Worm (Caenorhabditis elegans): ENCODE results near the gene C09B9.1.

The C09B9.1 gene

DNA sequence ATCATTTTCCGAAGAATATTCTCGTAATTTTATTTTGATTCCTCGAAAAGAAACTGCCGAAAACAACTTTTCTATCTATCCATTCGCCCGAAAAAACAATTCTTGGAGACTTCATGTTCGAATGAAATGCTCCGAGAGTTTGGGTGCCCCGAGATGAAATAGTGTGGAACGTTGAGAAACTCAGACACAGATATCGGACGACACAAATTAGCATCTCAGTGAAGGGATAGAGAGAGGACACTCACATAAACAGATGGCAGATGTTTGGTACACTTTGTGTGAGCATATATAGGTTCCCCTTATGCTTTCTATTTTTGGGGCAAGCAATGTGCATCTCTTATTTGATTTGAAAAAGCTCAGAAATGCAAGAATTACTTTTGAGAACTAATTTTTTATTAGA is 41.3 kb downstream of the C09B9.1 start:
- TF ChIP-seq ztf-11 (tag; optimal IDR thresholded peaks at IDR 0.05): no peak
- no peak for TF ChIP-seq mab-5 (tag; optimal IDR thresholded peaks at IDR 0.05)
- TF ChIP-seq ham-2 (GFP tag; optimal IDR thresholded peaks at IDR 0.05): no peak
- TF ChIP-seq mls-2 (tag; optimal IDR thresholded peaks at IDR 0.05): no peak
- TF ChIP-seq ceh-43 (GFP tag; optimal IDR thresholded peaks at IDR 0.05): no peak
- TF ChIP-seq hlh-1 (tag; optimal IDR thresholded peaks at IDR 0.05): peak; percentile 18
- TF ChIP-seq elt-3 (tag; optimal IDR thresholded peaks at IDR 0.05): no peak
- TF ChIP-seq sem-2 (GFP tag; optimal IDR thresholded peaks at IDR 0.05): no peak
- no peak for TF ChIP-seq ceh-83 (GFP tag; optimal IDR thresholded peaks at IDR 0.05)
- no peak for TF ChIP-seq ceh-39 (tag; optimal IDR thresholded peaks at IDR 0.05)
- no peak for TF ChIP-seq bed-3 (GFP tag; optimal IDR thresholded peaks at IDR 0.05)
- no peak for TF ChIP-seq M03D4.4 (tag; optimal IDR thresholded peaks at IDR 0.05)
- TF ChIP-seq elt-1 (tag; optimal IDR thresholded peaks at IDR 0.05; ENCODE audit: borderline replicate concordance, insufficient read depth): no peak
- TF ChIP-seq nhr-12 (tag; optimal IDR thresholded peaks at IDR 0.05): no peak
- TF ChIP-seq cnd-1 (tag; optimal IDR thresholded peaks at IDR 0.05): peak; percentile 84
- no peak for TF ChIP-seq zip-8 (tag; optimal IDR thresholded peaks at IDR 0.05)
- TF ChIP-seq flh-1 (GFP tag; optimal IDR thresholded peaks at IDR 0.05): no peak
- TF ChIP-seq unc-62 (GFP tag; optimal IDR thresholded peaks at IDR 0.05): peak; percentile 36
- no peak for TF ChIP-seq sptf-1 (tag; optimal IDR thresholded peaks at IDR 0.05)
- peak; percentile 59 for TF ChIP-seq unc-120 (tag; optimal IDR thresholded peaks at IDR 0.05; ENCODE audit: poor library complexity, severe bottlenecking)
- TF ChIP-seq lin-32 (GFP tag; optimal IDR thresholded peaks at IDR 0.05): peak; percentile 49
- no peak for TF ChIP-seq unc-39 (tag; optimal IDR thresholded peaks at IDR 0.05)
- no peak for TF ChIP-seq nhr-28 (tag; optimal IDR thresholded peaks at IDR 0.05)
- no peak for TF ChIP-seq drap-1 (GFP tag; optimal IDR thresholded peaks at IDR 0.05)
- no peak for TF ChIP-seq nhr-237 (tag; optimal IDR thresholded peaks at IDR 0.05)
- TF ChIP-seq snpc-4 (tag; optimal IDR thresholded peaks at IDR 0.05): no peak
- no peak for TF ChIP-seq blmp-1 (tag; optimal IDR thresholded peaks at IDR 0.05)
- no peak for TF ChIP-seq nhr-76 (tag; optimal IDR thresholded peaks at IDR 0.05)
- TF ChIP-seq lin-13 (tag; optimal IDR thresholded peaks at IDR 0.05): no peak
- TF ChIP-seq lsy-2 (tag; optimal IDR thresholded peaks at IDR 0.05): no peak
- peak; percentile 63 for TF ChIP-seq nhr-2 (tag; optimal IDR thresholded peaks at IDR 0.05)
- no peak for TF ChIP-seq pha-4 (tag; optimal IDR thresholded peaks at IDR 0.05)
- peak; percentile 13 for TF ChIP-seq mep-1 (tag; optimal IDR thresholded peaks at IDR 0.05)
- TF ChIP-seq ces-1 (GFP tag; optimal IDR thresholded peaks at IDR 0.05): peak; percentile 75
- TF ChIP-seq tbx-8 (GFP tag; optimal IDR thresholded peaks at IDR 0.05): no peak

DNA sequence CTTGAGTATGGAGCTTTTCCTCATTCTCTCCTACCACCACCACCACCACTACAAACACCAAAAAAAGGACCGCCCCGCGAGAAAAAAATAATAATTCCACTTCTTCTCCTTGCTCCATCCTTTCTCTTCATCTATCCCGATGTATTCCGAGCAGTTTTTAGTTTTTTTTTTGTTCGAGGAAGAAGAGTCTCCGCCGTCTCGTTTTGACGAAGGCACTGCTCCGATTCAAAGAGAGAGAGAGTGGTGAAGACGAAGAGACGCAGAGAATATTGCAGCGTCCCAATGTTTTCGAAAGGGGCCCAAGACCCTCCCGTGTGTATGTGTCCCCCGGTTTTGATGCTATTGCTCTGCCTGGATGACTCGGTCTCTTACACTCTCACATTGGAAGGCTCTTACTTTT is 43.5 kb downstream of the C09B9.1 start:
- TF ChIP-seq pha-4 (tag; optimal IDR thresholded peaks at IDR 0.05) (no peak), tbx-8 (GFP tag; optimal IDR thresholded peaks at IDR 0.05) (no peak), unc-120 (tag; optimal IDR thresholded peaks at IDR 0.05; ENCODE audit: poor library complexity, severe bottlenecking) (no peak), elt-3 (tag; optimal IDR thresholded peaks at IDR 0.05) (no peak), snpc-4 (tag; optimal IDR thresholded peaks at IDR 0.05) (no peak), zip-8 (tag; optimal IDR thresholded peaks at IDR 0.05) (no peak), ham-2 (GFP tag; optimal IDR thresholded peaks at IDR 0.05) (no peak), elt-1 (tag; optimal IDR thresholded peaks at IDR 0.05; ENCODE audit: borderline replicate concordance, insufficient read depth) (no peak), nhr-76 (tag; optimal IDR thresholded peaks at IDR 0.05) (no peak), mab-5 (tag; optimal IDR thresholded peaks at IDR 0.05) (no peak), mls-2 (tag; optimal IDR thresholded peaks at IDR 0.05) (no peak), ceh-43 (GFP tag; optimal IDR thresholded peaks at IDR 0.05) (no peak), unc-39 (tag; optimal IDR thresholded peaks at IDR 0.05) (no peak), bed-3 (GFP tag; optimal IDR thresholded peaks at IDR 0.05) (no peak), lin-32 (GFP tag; optimal IDR thresholded peaks at IDR 0.05) (no peak), lin-13 (tag; optimal IDR thresholded peaks at IDR 0.05) (no peak), hlh-1 (tag; optimal IDR thresholded peaks at IDR 0.05) (no peak), ceh-83 (GFP tag; optimal IDR thresholded peaks at IDR 0.05) (no peak)

- TF ChIP-seq flh-1 (GFP tag; optimal IDR thresholded peaks at IDR 0.05) (no peak), ceh-39 (tag; optimal IDR thresholded peaks at IDR 0.05) (no peak), unc-120 (tag; optimal IDR thresholded peaks at IDR 0.05; ENCODE audit: poor library complexity, severe bottlenecking) (no peak), ces-1 (GFP tag; optimal IDR thresholded peaks at IDR 0.05) (no peak), drap-1 (GFP tag; optimal IDR thresholded peaks at IDR 0.05) (no peak), M03D4.4 (tag; optimal IDR thresholded peaks at IDR 0.05) (no peak), cnd-1 (tag; optimal IDR thresholded peaks at IDR 0.05) (no peak), ham-2 (GFP tag; optimal IDR thresholded peaks at IDR 0.05) (no peak), elt-1 (tag; optimal IDR thresholded peaks at IDR 0.05; ENCODE audit: borderline replicate concordance, insufficient read depth) (no peak), elt-3 (tag; optimal IDR thresholded peaks at IDR 0.05) (no peak), nhr-76 (tag; optimal IDR thresholded peaks at IDR 0.05) (no peak), nhr-28 (tag; optimal IDR thresholded peaks at IDR 0.05) (no peak), bed-3 (GFP tag; optimal IDR thresholded peaks at IDR 0.05) (no peak), sptf-1 (tag; optimal IDR thresholded peaks at IDR 0.05) (no peak), blmp-1 (tag; optimal IDR thresholded peaks at IDR 0.05) (no peak), snpc-4 (tag; optimal IDR thresholded peaks at IDR 0.05) (no peak), ceh-83 (GFP tag; optimal IDR thresholded peaks at IDR 0.05) (no peak), pha-4 (tag; optimal IDR thresholded peaks at IDR 0.05) (no peak)
These were observed 45.4 kb downstream of the C09B9.1 start, which contains the start of gene pygo-1 for ce11 chrIV:5082900-5083530. TSS of gene pygo-1 (plus strand) at chrIV:5083303.

Measured in whole organism, mixed stage, embryonic.